Worm (Caenorhabditis elegans) whole organism, L1 larva: ENCODE results near the gene eat-20.
A peak's percentile ranks its signal among the peaks of the same experiment; 100 is the strongest.

Source experiments
- aly-2 ChIP-seq: fragments of 150-350 bp; optimal IDR thresholded peaks from 2 replicates; lab custom pipeline; 2014; ENCODE audit warnings: missing biosample characterization, missing genetic modification characterization
- efl-1 ChIP-seq, 4 experiments: fragments of 150-350 bp; optimal IDR thresholded peaks in 3 of 4; peaks in 1 of 4; 1 replicate in 1 of 4; 2 replicates in 3 of 4; lab custom pipeline; 2014; ENCODE audit warnings: missing biosample characterization in 2 of 4, missing genetic modification characterization in 2 of 4, missing genetic modification reagents in 2 of 4
- fkh-10 ChIP-seq: sonication (generic microtip); optimal IDR thresholded peaks from 2 replicates; lab custom pipeline; 2017; ENCODE audit warnings: missing biosample characterization, missing genetic modification reagents, missing genetic modification characterization
- fkh-8 ChIP-seq: sonication (generic microtip); optimal IDR thresholded peaks from 2 replicates; lab custom pipeline; 2016; ENCODE audit warnings: mild to moderate bottlenecking, missing genetic modification characterization, missing compliant biosample characterization
- lin-14 ChIP-seq: fragments of 200-800 bp; sonication (Bioruptor generic); optimal IDR thresholded peaks from 2 replicates; lab custom pipeline; 2018; ENCODE audit warnings: mild to moderate bottlenecking, missing genetic modification characterization, moderate library complexity, missing compliant biosample characterization
- nhr-12 ChIP-seq: sonication (generic microtip); optimal IDR thresholded peaks from 2 replicates; lab custom pipeline; 2017; ENCODE audit warnings: missing biosample characterization, missing genetic modification characterization
- nhr-84 ChIP-seq: sonication (generic microtip); optimal IDR thresholded peaks from 2 replicates; lab custom pipeline; 2017; ENCODE audit warnings: missing biosample characterization, missing genetic modification characterization
- pax-3 ChIP-seq: fragments of 200-800 bp; sonication (Bioruptor generic); optimal IDR thresholded peaks from 2 replicates; lab custom pipeline; 2018; ENCODE audit warnings: mild to moderate bottlenecking, missing genetic modification characterization, moderate library complexity, missing compliant biosample characterization
- skn-1 ChIP-seq: fragments of 150-350 bp; optimal IDR thresholded peaks from 2 replicates; lab custom pipeline; 2014; ENCODE audit warnings: missing biosample characterization, missing genetic modification characterization
- sup-37 ChIP-seq: fragments of 200-800 bp; sonication (Bioruptor generic); optimal IDR thresholded peaks from 2 replicates; lab custom pipeline; 2018; ENCODE audit warnings: mild to moderate bottlenecking, missing genetic modification characterization, missing compliant biosample characterization

ce11 chrX:15487162-15487561, 22.6 kb upstream of the eat-20 start:
- no peak for TF ChIP-seq efl-1 (optimal IDR thresholded peaks at IDR 0.05; lab: Kevin White, UChicago)
- TF ChIP-seq efl-1 (GFP tag; optimal IDR thresholded peaks at IDR 0.05 in 1 of 2; lab: Kevin White, UChicago) = peak in 1 of 2 experiments; percentile 27
- TF ChIP-seq lin-14 (GFP tag; lab: Kevin White, UChicago) = peak; percentile 25
- TF ChIP-seq skn-1 (tag; lab: Kevin White, UChicago) = no peak
- no peak for TF ChIP-seq pax-3 (tag; lab: Kevin White, UChicago)
- no peak for TF ChIP-seq sup-37 (GFP tag; lab: Kevin White, UChicago)
- no peak for TF ChIP-seq fkh-8
- no peak for TF ChIP-seq nhr-12
- no peak for TF ChIP-seq aly-2
- no peak for TF ChIP-seq nhr-84
- no peak for TF ChIP-seq fkh-10 (GFP tag; lab: Kevin White, UChicago)
